Worm (Caenorhabditis elegans) whole organism, L4/young adult: ENCODE results near the gene pfd-4.

ENCODE experiments used
- W03F9.2 ChIP-seq: fragments of 150-350 bp; optimal IDR thresholded peaks from 2 replicates; lab custom pipeline; 2014; ENCODE audit warnings: missing biosample characterization, missing genetic modification characterization
- dao-5 ChIP-seq: sonication (generic microtip); optimal IDR thresholded peaks from 2 replicates; lab custom pipeline; 2016; ENCODE audit warnings: missing genotype, missing genetic modification characterization, moderate library complexity, missing compliant biosample characterization
- him-1 ChIP-seq: sonication (generic microtip); optimal IDR thresholded peaks from 2 replicates; lab custom pipeline; 2016; ENCODE audit warnings: missing genotype, missing genetic modification reagents, missing genetic modification characterization, missing compliant biosample characterization

Gene pfd-4

ce11 chrIV:11326939-11327565, 12.0 kb downstream of the pfd-4 start, which contains the start of gene B0035.21:
TSS of gene B0035.21 (plus strand) at chrIV:11327260.
- TF ChIP-seq W03F9.2 (no peak), him-1 (tag; lab: Kevin White, UChicago) (no peak), dao-5 (no peak)

ce11 chrIV:11329269-11329668, 14.3 kb downstream of the pfd-4 start, which contains the start of gene leo-1:
TSS of gene leo-1 (minus strand) at chrIV:11329369.
- TF ChIP-seq dao-5: no peak
- TF ChIP-seq W03F9.2: no peak
- no peak for TF ChIP-seq him-1 (tag; lab: Kevin White, UChicago)

DNA sequence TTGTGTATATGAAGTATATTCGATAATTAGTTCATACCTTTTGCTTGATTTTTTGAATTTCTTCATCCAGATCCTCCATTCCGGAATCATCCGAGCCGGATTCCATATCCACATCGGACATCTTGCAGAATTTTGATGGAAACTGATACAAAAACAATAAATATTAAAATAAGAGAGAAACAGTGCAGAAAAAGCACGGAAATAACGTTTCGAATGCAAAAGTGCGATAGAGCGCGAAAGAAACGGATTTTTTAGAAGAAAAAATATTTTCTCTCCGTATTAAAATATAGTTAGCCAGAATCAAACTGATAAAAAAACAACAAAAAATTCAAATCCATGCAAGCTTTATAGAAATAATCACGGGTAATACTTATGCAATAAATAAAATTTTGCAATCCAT, 17.7 kb downstream of the pfd-4 start, which contains the start of gene sart-3:
Gene sart-3 (minus strand): TSS at position 219 of the 400 bp plus-strand sequence.
- TF ChIP-seq him-1 (tag; lab: Kevin White, UChicago): no peak
- no peak for TF ChIP-seq dao-5
- no peak for TF ChIP-seq W03F9.2

- TF ChIP-seq dao-5 (no peak), him-1 (tag; lab: Kevin White, UChicago) (no peak), W03F9.2 (no peak)
These were observed 21.2 kb downstream of the pfd-4 start for ce11 chrIV:11336180-11336579.

DNA sequence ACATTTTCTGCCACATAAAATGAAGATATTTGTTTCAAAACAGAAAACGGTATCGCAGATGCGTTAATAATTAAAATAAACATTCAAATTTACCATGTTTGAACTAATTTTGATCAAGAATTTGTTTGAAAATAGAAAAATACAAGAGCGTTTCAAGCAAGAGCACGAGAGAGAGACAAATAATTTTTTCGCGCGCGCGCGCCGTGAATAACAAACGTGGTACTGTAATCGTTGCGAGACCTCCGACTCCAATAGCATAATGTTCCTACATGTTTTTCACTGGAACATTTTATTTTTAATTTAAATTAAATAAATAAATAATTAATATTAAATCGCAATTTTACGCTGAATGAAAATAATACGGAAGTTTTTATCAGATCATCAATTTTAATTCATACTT, 22.0 kb downstream of the pfd-4 start, which contains the start of gene F54E12.2:
Gene F54E12.2 (minus strand): TSS at position 164 of the 400 bp plus-strand sequence.
- TF ChIP-seq W03F9.2: peak; percentile 51
- TF ChIP-seq dao-5: no peak
- TF ChIP-seq him-1 (tag; lab: Kevin White, UChicago): no peak

DNA sequence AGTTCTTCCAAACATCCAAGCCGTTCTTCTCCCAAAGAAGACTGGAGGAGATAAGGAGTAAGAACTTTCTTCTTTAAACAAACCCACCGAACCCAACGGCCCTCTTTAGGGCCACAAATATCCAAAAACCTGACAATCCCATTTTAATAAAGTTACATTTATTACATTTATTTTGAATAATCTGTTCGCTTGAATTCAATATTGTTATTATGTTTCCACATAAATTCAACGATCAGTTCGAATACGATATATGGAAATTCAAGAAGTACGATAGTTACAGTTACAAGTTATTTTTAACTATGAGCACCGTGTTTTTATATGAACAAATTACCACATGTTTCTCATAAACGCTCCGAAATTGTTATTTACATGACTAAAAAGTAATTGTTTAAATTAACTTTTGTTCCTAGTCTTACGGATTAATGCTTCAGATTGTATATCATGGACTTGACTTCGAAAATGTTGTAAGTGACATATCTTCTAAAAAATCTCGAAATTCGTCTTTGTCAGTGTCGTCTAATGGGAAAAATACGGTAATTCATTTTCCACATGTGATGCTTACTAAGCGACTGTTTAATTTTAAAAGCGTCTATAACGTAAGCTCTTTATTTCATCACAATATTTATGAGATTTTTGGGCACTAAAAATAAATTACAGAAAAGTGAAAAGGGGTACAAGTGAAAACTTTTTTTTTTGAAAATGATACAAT, 25.9 kb downstream of the pfd-4 start:
- TF ChIP-seq W03F9.2 (no peak), dao-5 (no peak), him-1 (tag; lab: Kevin White, UChicago) (no peak)

DNA sequence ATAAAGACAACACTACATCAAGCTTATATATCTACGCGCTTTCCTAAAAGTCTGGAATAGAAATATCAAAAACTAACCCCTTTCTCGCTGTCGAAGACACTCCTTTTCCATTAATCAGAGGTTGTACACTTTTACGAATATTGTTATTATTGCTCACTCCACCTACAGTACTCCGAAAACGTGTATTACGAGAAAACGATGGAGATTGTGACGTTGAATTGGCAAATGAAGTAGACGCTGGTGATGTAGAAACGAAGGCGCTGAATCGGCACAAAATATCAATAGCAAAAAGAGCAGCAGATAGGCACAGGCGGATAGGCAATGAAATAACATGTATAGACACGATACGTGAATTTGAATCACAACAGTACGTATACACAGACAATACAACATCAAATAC, 29.3 kb downstream of the pfd-4 start:
- TF ChIP-seq dao-5 (no peak), him-1 (tag; lab: Kevin White, UChicago) (no peak), W03F9.2 (no peak)

DNA sequence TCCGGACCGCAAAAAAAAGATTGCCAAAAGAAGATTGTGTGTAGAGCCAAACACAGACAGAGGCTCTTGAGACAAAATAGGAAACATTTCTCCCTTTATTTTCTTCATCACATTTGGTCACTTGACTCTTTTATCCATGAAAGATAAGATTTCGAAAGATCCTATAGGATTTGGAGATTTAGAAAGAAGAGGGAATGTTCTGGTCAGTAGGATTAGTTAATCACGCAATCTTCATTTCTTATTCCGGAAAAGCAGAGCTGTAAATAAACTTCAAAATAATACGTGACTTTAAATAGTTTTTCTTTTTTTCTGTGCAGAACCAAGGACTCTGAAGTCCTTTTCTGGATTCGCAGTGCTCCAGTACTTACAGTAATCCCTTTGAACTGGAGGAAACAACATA, 32.3 kb downstream of the pfd-4 start:
- TF ChIP-seq him-1 (tag; lab: Kevin White, UChicago) (no peak), dao-5 (no peak), W03F9.2 (no peak)

ce11 chrIV:11348822-11349221, 33.8 kb downstream of the pfd-4 start:
- TF ChIP-seq him-1 (tag; lab: Kevin White, UChicago) (no peak), dao-5 (no peak), W03F9.2 (no peak)

- TF ChIP-seq dao-5 (no peak), him-1 (tag; lab: Kevin White, UChicago) (peak; percentile 46)
These were observed 34.7 kb downstream of the pfd-4 start for ce11 chrIV:11349747-11350146.

ce11 chrIV:11350809-11351208, 35.8 kb downstream of the pfd-4 start:
- no peak for TF ChIP-seq W03F9.2
- TF ChIP-seq him-1 (tag; lab: Kevin White, UChicago): no peak
- TF ChIP-seq dao-5: no peak

- TF ChIP-seq dao-5 (no peak), him-1 (tag; lab: Kevin White, UChicago) (no peak), W03F9.2 (no peak)
These were observed 36.6 kb downstream of the pfd-4 start for ce11 chrIV:11351563-11351962.

DNA sequence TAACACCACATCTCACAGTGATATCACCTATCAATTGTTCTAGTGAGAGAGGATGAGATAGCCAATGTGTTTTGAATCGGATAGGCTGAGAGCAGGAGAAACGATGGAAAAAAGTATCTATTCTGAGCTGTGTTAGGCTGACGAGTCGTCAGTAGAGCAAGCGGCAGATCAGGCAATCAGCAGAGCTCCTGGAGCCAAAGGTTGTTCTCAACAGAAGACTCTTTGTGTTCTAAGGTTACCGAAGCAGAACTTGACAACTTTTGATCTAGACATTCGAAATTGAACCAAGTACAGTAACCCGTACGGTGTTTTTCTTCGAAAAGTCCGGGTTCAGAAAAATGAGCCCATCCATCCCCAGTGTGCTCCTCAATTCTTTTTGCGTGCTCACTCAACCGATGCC, 37.8 kb downstream of the pfd-4 start:
- TF ChIP-seq W03F9.2 (no peak), him-1 (tag; lab: Kevin White, UChicago) (no peak), dao-5 (no peak)

- no peak for TF ChIP-seq dao-5
- no peak for TF ChIP-seq W03F9.2
- no peak for TF ChIP-seq him-1 (tag; lab: Kevin White, UChicago)
These were observed 39.0 kb downstream of the pfd-4 start, which contains the start of gene T01G1.2 for ce11 chrIV:11353946-11354458. TSS of gene T01G1.2 (plus strand) at chrIV:11354408.

DNA sequence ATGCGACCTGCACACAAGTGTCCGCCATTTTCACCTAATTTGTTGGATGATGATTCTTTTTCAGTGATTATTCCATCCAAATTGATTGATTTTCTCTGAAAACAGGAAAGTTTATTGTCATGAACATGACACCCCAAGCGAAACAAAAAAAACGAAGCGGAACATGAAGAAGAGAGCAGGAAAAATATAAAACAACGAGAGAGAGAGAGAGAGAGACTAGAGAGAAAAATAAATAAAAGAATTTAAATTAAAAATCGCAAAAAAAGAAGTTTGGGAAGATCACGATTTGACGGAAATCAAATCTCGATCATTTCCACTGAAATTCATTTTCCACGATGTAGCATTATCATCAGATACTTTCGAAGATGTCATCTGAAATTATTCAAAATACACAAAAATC, 44.8 kb downstream of the pfd-4 start, which contains the start of gene klp-12:
Gene klp-12 (minus strand): TSS at position 101 of the 400 bp plus-strand sequence.
- TF ChIP-seq W03F9.2 (no peak), dao-5 (no peak), him-1 (tag; lab: Kevin White, UChicago) (no peak)
